Worm (Caenorhabditis elegans): ENCODE data around the gene T24H7.2.

DNA sequence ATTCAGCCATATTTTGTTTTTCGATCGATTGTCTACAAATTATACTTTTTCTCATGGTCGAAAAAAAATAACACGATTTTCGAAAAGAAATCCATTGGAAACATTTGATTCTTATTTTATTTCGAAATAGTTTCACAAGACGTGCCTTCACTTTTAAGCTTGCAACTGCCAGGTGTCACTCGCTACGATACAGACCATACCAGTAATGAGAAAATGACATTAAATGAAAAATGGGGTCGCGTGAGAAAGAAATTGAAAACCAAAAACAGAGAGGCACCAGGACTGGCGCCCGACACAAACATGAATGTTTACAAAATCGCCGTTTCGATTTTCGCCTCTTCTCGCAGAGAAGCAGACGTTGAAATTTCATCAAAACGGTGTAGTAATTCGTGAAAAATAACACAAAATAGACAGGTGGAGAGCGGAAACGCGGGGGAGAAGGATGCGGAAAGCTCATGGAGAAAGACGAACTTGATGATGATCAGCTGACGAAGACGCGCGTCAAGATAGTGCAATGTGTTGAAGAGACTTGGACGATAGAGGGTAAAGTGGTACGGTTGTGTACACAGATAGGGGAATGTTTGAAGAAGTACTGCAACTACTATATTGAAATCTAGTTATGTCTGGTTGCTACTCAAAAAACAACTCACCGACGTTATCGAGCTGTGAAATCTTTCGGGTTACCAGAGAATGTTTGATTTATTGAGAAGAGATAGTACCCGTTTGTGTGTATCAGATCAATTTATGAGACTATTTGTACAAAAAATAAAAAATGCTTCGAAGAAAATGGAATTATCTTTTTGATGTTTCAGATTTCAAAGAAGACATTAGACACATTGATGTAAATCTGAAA is 10.8 kb upstream of the T24H7.2 start:
- TF ChIP-seq nhr-28 (tag; optimal IDR thresholded peaks at IDR 0.05) (no peak), nfya-1 (tag; optimal IDR thresholded peaks at IDR 0.05; ENCODE audit: insufficient read depth) (no peak), nhr-237 (tag; optimal IDR thresholded peaks at IDR 0.05) (no peak), fkh-10 (GFP tag; optimal IDR thresholded peaks at IDR 0.05) (no peak), aly-2 (tag; optimal IDR thresholded peaks at IDR 0.05) (no peak), nhr-77 (tag; optimal IDR thresholded peaks at IDR 0.05) (no peak), nhr-23 (tag; optimal IDR thresholded peaks at IDR 0.05) (no peak), ceh-28 (tag; optimal IDR thresholded peaks at IDR 0.05) (no peak), ceh-16 (tag; optimal IDR thresholded peaks at IDR 0.05) (no peak), fkh-2 (tag; optimal IDR thresholded peaks at IDR 0.05) (no peak), elt-3 (tag; optimal IDR thresholded peaks at IDR 0.05) (no peak), egl-27 (tag; optimal IDR thresholded peaks at IDR 0.05) (no peak)
